Fruit fly (Drosophila melanogaster) whole organism, prepupa: Measurements from ENCODE around the gene RabX2.
A peak's percentile ranks its signal among the peaks of the same experiment; 100 is the strongest.

Experiments used
- CG10631 ChIP-seq: fragments of 200-800 bp; sonication (Bioruptor generic); optimal IDR thresholded peaks from 2 replicates; lab custom pipeline; 2016; ENCODE audit warnings: missing biosample characterization, missing genetic modification characterization
- CG10669 ChIP-seq: fragments of 200-800 bp; sonication (Bioruptor generic); optimal IDR thresholded peaks from 3 replicates; lab custom pipeline; 2018; ENCODE audit warnings: missing biosample characterization, mild to moderate bottlenecking, missing genetic modification characterization, moderate library complexity
- CG11294 ChIP-seq: fragments of 200-800 bp; sonication (Bioruptor generic); IDR thresholded peaks from 2 replicates; pipeline ENCODE4 v1.3.6; 2022; ENCODE audit warnings: missing biosample characterization, missing genetic modification characterization
- CG1621 ChIP-seq: fragments of 200-800 bp; sonication (Bioruptor generic); optimal IDR thresholded peaks from 3 replicates; lab custom pipeline; 2018; ENCODE audit warnings: missing biosample characterization, mild to moderate bottlenecking, missing genetic modification characterization
- CG16779 ChIP-seq: fragments of 200-800 bp; sonication (Bioruptor generic); optimal IDR thresholded peaks from 3 replicates; lab custom pipeline; 2017; ENCODE audit warnings: missing biosample characterization, mild to moderate bottlenecking, missing genetic modification characterization
- CG31627 ChIP-seq: fragments of 200-800 bp; sonication (Bioruptor generic); optimal IDR thresholded peaks from 3 replicates; lab custom pipeline; 2016; ENCODE audit warnings: missing biosample characterization, missing genetic modification characterization
- CG32006 ChIP-seq: fragments of 200-800 bp; sonication (Bioruptor generic); optimal IDR thresholded peaks from 3 replicates; lab custom pipeline; 2017; ENCODE audit warnings: missing biosample characterization, mild to moderate bottlenecking, missing genetic modification characterization
- CG34406 ChIP-seq: fragments of 200-800 bp; sonication (Bioruptor generic); optimal IDR thresholded peaks from 3 replicates; lab custom pipeline; 2016; ENCODE audit warnings: missing biosample characterization, missing genetic modification characterization
- CG4318 ChIP-seq: fragments of 200-800 bp; sonication (Bioruptor generic); optimal IDR thresholded peaks from 3 replicates; lab custom pipeline; 2017; ENCODE audit warnings: missing biosample characterization, mild to moderate bottlenecking, missing genetic modification characterization
- CG6163 ChIP-seq: fragments of 200-800 bp; sonication (Bioruptor generic); IDR thresholded peaks from 3 replicates; pipeline ENCODE4 v1.3.6; 2022; ENCODE audit warnings: missing biosample characterization, missing genetic modification characterization
- CG6276 ChIP-seq: fragments of 200-800 bp; sonication (Bioruptor generic); optimal IDR thresholded peaks from 2 replicates; lab custom pipeline; 2017; ENCODE audit warnings: missing biosample characterization, mild to moderate bottlenecking, missing genetic modification characterization
- CG6792 ChIP-seq: fragments of 200-800 bp; sonication (Bioruptor generic); optimal IDR thresholded peaks from 3 replicates; lab custom pipeline; 2016; ENCODE audit warnings: missing biosample characterization, missing genetic modification characterization
- CG8632 ChIP-seq: fragments of 200-800 bp; sonication (Bioruptor generic); optimal IDR thresholded peaks from 3 replicates; lab custom pipeline; 2016; ENCODE audit warnings: missing biosample characterization, missing genetic modification characterization
- Eip75B ChIP-seq: fragments of 200-800 bp; sonication (Bioruptor generic); optimal IDR thresholded peaks from 3 replicates; lab custom pipeline; 2016; ENCODE audit warnings: missing biosample characterization, missing genetic modification characterization
- Ets21C ChIP-seq: fragments of 200-800 bp; sonication (Bioruptor generic); optimal IDR thresholded peaks from 3 replicates; lab custom pipeline; 2016; ENCODE audit warnings: missing biosample characterization, missing genetic modification characterization
- Hr38 ChIP-seq: sonication (Bioruptor generic); optimal IDR thresholded peaks from 2 replicates; lab custom pipeline; 2016; ENCODE audit warnings: missing biosample characterization, missing genetic modification characterization
- Lpt ChIP-seq: fragments of 200-800 bp; sonication (Bioruptor generic); optimal IDR thresholded peaks from 3 replicates; lab custom pipeline; 2016; ENCODE audit warnings: missing biosample characterization, missing genetic modification characterization
- Met ChIP-seq: fragments of 200-800 bp; sonication (Bioruptor generic); optimal IDR thresholded peaks from 3 replicates; lab custom pipeline; 2016; ENCODE audit warnings: missing biosample characterization, missing genetic modification characterization
- OdsH ChIP-seq: fragments of 200-800 bp; sonication (Bioruptor generic); optimal IDR thresholded peaks from 3 replicates; lab custom pipeline; 2016; ENCODE audit warnings: missing biosample characterization, missing genetic modification characterization
- achi ChIP-seq: fragments of 200-800 bp; sonication (Bioruptor generic); optimal IDR thresholded peaks from 3 replicates; lab custom pipeline; 2016; ENCODE audit warnings: missing biosample characterization, missing genetic modification characterization
- acj6 ChIP-seq: fragments of 200-800 bp; sonication (Bioruptor generic); optimal IDR thresholded peaks from 3 replicates; lab custom pipeline; 2016; ENCODE audit warnings: missing biosample characterization, missing genetic modification characterization
- cyc ChIP-seq: fragments of 200-800 bp; sonication (Bioruptor generic); optimal IDR thresholded peaks from 3 replicates; lab custom pipeline; 2016; ENCODE audit warnings: missing biosample characterization, missing genetic modification characterization
- dsx ChIP-seq: fragments of 200-800 bp; optimal IDR thresholded peaks from 3 replicates; lab custom pipeline; 2019; ENCODE audit warnings: missing biosample characterization, mild to moderate bottlenecking, missing genetic modification characterization, moderate library complexity; ENCODE audit not compliant: poor library complexity, severe bottlenecking
- fd85E ChIP-seq: fragments of 200-800 bp; sonication (Bioruptor generic); optimal IDR thresholded peaks from 3 replicates; lab custom pipeline; 2016; ENCODE audit warnings: missing biosample characterization, missing genetic modification characterization
- fkh ChIP-seq: fragments of 200-800 bp; sonication (Bioruptor generic); optimal IDR thresholded peaks from 3 replicates; lab custom pipeline; 2017; ENCODE audit warnings: missing biosample characterization, mild to moderate bottlenecking, missing genetic modification characterization, moderate library complexity
- pdm3 ChIP-seq: fragments of 200-800 bp; sonication (Bioruptor generic); optimal IDR thresholded peaks from 3 replicates; lab custom pipeline; 2016; ENCODE audit warnings: missing biosample characterization, missing genetic modification characterization
- salr ChIP-seq, 2 experiments: fragments of 200-800 bp; sonication (Bioruptor generic); optimal IDR thresholded peaks; 3 replicates each; lab custom pipeline; 2016 to 2018; ENCODE audit warnings: missing biosample characterization in 2 of 2, missing genetic modification characterization in 2 of 2, mild to moderate bottlenecking in 1 of 2
- spab ChIP-seq: fragments of 200-800 bp; sonication (Bioruptor generic); optimal IDR thresholded peaks from 2 replicates; lab custom pipeline; 2017; ENCODE audit warnings: missing biosample characterization, mild to moderate bottlenecking, missing genetic modification characterization, missing genetic modification reagents
- ss ChIP-seq, 2 experiments: fragments of 200-800 bp; sonication (Bioruptor generic); optimal IDR thresholded peaks; 2 replicates in 1 of 2; 3 replicates in 1 of 2; lab custom pipeline; 2017 to 2018; ENCODE audit warnings: mild to moderate bottlenecking in 2 of 2, missing biosample characterization in 2 of 2, missing genetic modification characterization in 2 of 2, moderate library complexity in 1 of 2
- topi ChIP-seq: fragments of 200-800 bp; sonication (Bioruptor generic); optimal IDR thresholded peaks from 3 replicates; lab custom pipeline; 2016; ENCODE audit warnings: missing biosample characterization, missing genetic modification characterization

RabX2 gene

DNA sequence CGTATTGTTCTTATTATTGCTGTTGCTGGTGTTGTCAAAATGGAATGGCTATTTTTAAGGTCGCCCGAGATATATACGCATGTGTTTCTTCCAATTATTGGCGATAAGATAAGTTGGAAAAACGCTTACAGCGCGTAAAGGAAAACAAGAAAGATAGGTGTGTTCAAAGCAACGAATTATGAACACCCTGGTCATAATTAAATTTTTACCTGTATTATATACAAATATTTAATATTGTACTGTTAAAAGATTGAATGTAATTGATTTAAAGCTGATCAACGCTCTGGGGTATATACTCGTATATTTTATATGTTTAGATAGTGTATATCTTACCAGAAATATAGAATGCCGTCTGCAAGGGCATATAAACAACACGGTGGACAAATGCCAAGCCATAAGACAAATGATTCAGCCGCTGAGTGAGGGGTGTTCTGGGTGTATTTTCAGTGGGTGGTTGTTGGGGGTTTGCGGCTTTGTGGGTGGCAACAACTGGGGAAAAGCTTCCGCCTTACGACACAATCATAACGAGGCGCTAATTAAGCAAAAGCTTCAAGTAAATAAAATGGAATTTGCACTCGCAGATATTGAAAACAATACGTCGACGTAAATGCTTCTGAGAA lies 19.6 kb upstream of the RabX2 start (continued):
- no peak for TF ChIP-seq Lpt
- TF ChIP-seq CG31627 (GFP tag; lab: Kevin White, UChicago) = peak; percentile 12
- peak; percentile 5 for TF ChIP-seq fkh (GFP tag; lab: Kevin White, UChicago)
- TF ChIP-seq acj6 = peak; percentile 22
- no peak for TF ChIP-seq Eip75B
- no peak for TF ChIP-seq ss (GFP tag; optimal IDR thresholded peaks at IDR 0.05; lab: Kevin White, UChicago)
- TF ChIP-seq CG34406 = peak; percentile 15
- TF ChIP-seq Hr38 (GFP tag; lab: Kevin White, UChicago) = no peak

DNA sequence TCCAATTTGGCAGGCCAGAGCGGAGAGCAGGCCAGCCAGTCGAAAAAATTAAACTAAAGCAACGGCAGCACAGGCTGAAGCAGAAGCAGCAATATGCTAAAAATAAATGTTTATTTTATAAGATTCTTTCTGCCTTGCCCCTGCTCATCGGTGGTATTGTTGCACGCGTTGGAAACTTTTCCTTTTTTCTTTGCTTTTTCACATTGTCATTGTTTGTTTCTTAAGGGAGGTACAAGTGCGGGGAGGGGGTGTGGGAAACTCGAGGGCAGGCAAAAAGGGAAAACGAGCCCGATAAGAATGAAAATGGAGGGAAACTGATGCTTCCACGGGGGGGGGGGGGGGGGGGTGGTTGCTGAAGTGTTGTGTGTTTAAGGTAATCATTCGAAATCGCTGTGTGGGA lies 18.3 kb upstream of the RabX2 start:
- TF ChIP-seq acj6 (no peak), CG32006 (no peak), pdm3 (GFP tag; lab: Kevin White, UChicago) (no peak), Met (GFP tag; lab: Kevin White, UChicago) (no peak), salr (GFP tag; optimal IDR thresholded peaks at IDR 0.05; lab: Kevin White, UChicago) (no peak), spab (GFP tag; lab: Kevin White, UChicago) (no peak)

DNA sequence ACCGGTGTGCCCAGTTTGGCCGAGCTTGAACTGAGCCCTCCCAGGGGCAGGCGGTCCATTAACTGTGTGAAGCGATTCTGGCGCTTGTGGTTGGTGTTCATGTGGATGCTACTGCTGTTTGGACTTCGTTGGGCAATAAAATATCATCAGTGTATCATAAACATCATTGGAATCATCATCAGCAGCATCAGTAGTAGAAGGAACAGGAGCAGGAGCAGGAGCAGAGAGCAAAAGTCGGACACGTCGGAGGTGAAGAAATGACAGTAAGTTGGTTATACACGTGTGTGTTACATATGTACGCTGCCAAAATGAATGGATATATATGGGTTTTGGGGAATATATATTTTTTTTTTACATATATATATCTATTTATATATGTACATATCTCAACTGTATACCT lies 15.5 kb downstream of the RabX2 start, which contains the start of gene CG12640:
Gene CG12640 (minus strand): TSS at position 101 of the 400 bp plus-strand sequence.
- no peak for TF ChIP-seq fd85E (GFP tag; lab: Kevin White, UChicago)
- no peak for TF ChIP-seq dsx (GFP tag; lab: Kevin White, UChicago)
- TF ChIP-seq CG6163 (GFP tag; lab: Robert Waterston, UW) = no peak
- TF ChIP-seq Ets21C (GFP tag; lab: Kevin White, UChicago) = no peak
- no peak for TF ChIP-seq topi (GFP tag; lab: Kevin White, UChicago)

DNA sequence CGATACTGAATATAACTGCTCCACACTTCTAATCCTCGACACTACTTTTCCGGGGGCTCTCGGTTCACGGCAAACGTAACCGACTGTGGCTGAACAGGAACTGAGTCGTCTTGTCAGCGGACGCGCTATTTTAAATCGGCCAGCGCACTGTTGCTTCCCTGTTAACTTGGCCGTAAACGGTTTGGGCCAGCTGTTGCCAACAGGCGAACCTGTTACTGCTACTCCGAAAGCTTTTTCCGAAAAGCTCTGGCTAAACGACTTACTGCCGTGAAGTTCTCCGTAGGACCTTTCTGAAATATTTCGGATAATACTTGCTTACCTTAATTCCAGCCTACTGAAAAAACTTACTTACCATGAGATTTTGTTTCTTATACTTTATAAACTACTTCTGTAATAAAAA lies 37.6 kb downstream of the RabX2 start, which contains the start of gene CG32683:
Gene CG32683 (minus strand): TSS at position 101 of the 400 bp plus-strand sequence.
- TF ChIP-seq CG11294 (GFP tag; lab: Robert Waterston, UW) = no peak
- no peak for TF ChIP-seq OdsH (GFP tag; lab: Kevin White, UChicago)
- no peak for TF ChIP-seq CG6792 (GFP tag; lab: Kevin White, UChicago)
- TF ChIP-seq Eip75B = no peak
- no peak for TF ChIP-seq topi (GFP tag; lab: Kevin White, UChicago)
- TF ChIP-seq CG16779 (tag; lab: Kevin White, UChicago) = no peak
- no peak for TF ChIP-seq CG10631 (GFP tag; lab: Kevin White, UChicago)
- TF ChIP-seq CG10669 = no peak
- TF ChIP-seq cyc (GFP tag; lab: Kevin White, UChicago) = no peak
- TF ChIP-seq CG32006 = no peak
- TF ChIP-seq fkh (GFP tag; lab: Kevin White, UChicago) = no peak

DNA sequence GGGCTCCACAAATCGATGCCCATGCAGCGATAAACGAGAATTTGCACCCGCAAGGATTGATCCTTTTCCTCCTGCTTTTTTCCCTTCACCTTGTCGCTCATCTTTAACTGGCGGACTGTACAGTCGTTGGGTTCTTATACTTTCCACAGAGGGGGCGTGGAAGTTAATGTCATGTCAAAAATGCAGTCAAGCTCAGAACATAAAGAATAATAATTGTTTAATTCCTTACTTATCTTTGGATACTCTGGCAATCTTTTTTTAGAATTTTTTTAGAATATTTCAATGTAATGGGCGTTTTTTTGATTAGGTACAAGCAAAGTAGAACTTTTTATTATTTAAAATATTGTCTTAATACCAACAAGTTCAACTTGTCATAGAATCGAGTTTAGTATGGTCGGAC lies 42.3 kb downstream of the RabX2 start, which contains the start of gene Or9a:
Gene Or9a (minus strand): TSS at position 101 of the 400 bp plus-strand sequence.
- no peak for TF ChIP-seq CG6276 (GFP tag; lab: Kevin White, UChicago)
- no peak for TF ChIP-seq achi (GFP tag; lab: Kevin White, UChicago)
- TF ChIP-seq CG8632 (GFP tag; lab: Kevin White, UChicago) = no peak
- no peak for TF ChIP-seq topi (GFP tag; lab: Kevin White, UChicago)
- TF ChIP-seq Met (GFP tag; lab: Kevin White, UChicago) = no peak
- TF ChIP-seq dsx (GFP tag; lab: Kevin White, UChicago) = no peak
- TF ChIP-seq CG6163 (GFP tag; lab: Robert Waterston, UW) = no peak
- no peak for TF ChIP-seq Eip75B
- TF ChIP-seq CG6792 (GFP tag; lab: Kevin White, UChicago) = no peak
- no peak for TF ChIP-seq CG4318 (GFP tag; lab: Kevin White, UChicago)
- no peak for TF ChIP-seq CG1621 (tag; lab: Kevin White, UChicago)
- TF ChIP-seq OdsH (GFP tag; lab: Kevin White, UChicago) = no peak
- TF ChIP-seq ss (GFP tag; optimal IDR thresholded peaks at IDR 0.05; lab: Kevin White, UChicago) = no peak
